Fruit fly (Drosophila melanogaster) whole organism, embryonic: ENCODE data around the gene CG4658.
A peak's percentile ranks its signal among the peaks of the same experiment; 100 is the strongest.

Source experiments
- B-H2 ChIP-seq: fragments of 200-800 bp; sonication (Bioruptor generic); optimal IDR thresholded peaks from 2 replicates; lab custom pipeline; 2018; ENCODE audit warnings: missing biosample characterization, mild to moderate bottlenecking, missing genetic modification characterization
- CG11695 ChIP-seq: fragments of 200-800 bp; sonication (Bioruptor generic); IDR thresholded peaks from 3 replicates; pipeline ENCODE4 v1.3.6; 2022; ENCODE audit warnings: missing biosample characterization, missing genetic modification characterization
- CG12104 ChIP-seq: fragments of 200-800 bp; sonication (Bioruptor generic); optimal IDR thresholded peaks from 3 replicates; lab custom pipeline; 2016; ENCODE audit warnings: missing biosample characterization, missing genetic modification characterization
- CG12155 ChIP-seq: fragments of 200-800 bp; sonication (Bioruptor generic); optimal IDR thresholded peaks from 3 replicates; lab custom pipeline; 2016; ENCODE audit warnings: missing biosample characterization, missing genetic modification characterization
- CG12659 ChIP-seq: fragments of 200-800 bp; sonication (Bioruptor generic); optimal IDR thresholded peaks from 3 replicates; lab custom pipeline; 2017; ENCODE audit warnings: mild to moderate bottlenecking, missing biosample characterization, missing genetic modification reagents, missing genetic modification characterization
- CG14667 ChIP-seq: fragments of 200-800 bp; sonication (Bioruptor generic); IDR thresholded peaks from 2 replicates; pipeline ENCODE4 v1.3.6; 2022; ENCODE audit warnings: missing biosample characterization, missing genetic modification characterization
- CG15073 ChIP-seq: fragments of 200-800 bp; sonication (Bioruptor generic); optimal IDR thresholded peaks from 2 replicates; lab custom pipeline; 2016; ENCODE audit warnings: missing biosample characterization, missing genetic modification characterization
- CG15696 ChIP-seq: fragments of 200-800 bp; sonication (Bioruptor generic); optimal IDR thresholded peaks from 2 replicates; lab custom pipeline; 2019; ENCODE audit warnings: missing biosample characterization, mild to moderate bottlenecking, missing genetic modification characterization, moderate library complexity
- CG17912 ChIP-seq: fragments of 200-800 bp; sonication (Bioruptor generic); optimal IDR thresholded peaks from 2 replicates; lab custom pipeline; 2018; ENCODE audit warnings: missing biosample characterization, mild to moderate bottlenecking, missing genetic modification characterization
- CG18764 ChIP-seq: fragments of 200-800 bp; sonication (Bioruptor generic); optimal IDR thresholded peaks from 3 replicates; lab custom pipeline; 2016; ENCODE audit warnings: missing biosample characterization, missing genetic modification characterization
- CG3847 ChIP-seq: fragments of 200-800 bp; sonication (Bioruptor generic); IDR thresholded peaks from 2 replicates; pipeline ENCODE4 v1.3.6; 2022; ENCODE audit warnings: missing biosample characterization, missing genetic modification characterization
- CG4328 ChIP-seq: fragments of 200-800 bp; sonication (Bioruptor generic); optimal IDR thresholded peaks from 3 replicates; lab custom pipeline; 2017; ENCODE audit warnings: missing biosample characterization, missing genetic modification reagents, missing genetic modification characterization
- CG43689 ChIP-seq: fragments of 200-800 bp; sonication (Bioruptor generic); IDR thresholded peaks from 2 replicates; pipeline ENCODE4 v1.3.6; 2022; ENCODE audit warnings: missing biosample characterization, missing genetic modification characterization
- CG4404 ChIP-seq: fragments of 200-800 bp; sonication (Bioruptor generic); IDR thresholded peaks from 2 replicates; pipeline ENCODE4 v1.3.6; 2022; ENCODE audit warnings: missing biosample characterization, missing genetic modification characterization
- CG4424 ChIP-seq: fragments of 200-800 bp; sonication (Bioruptor generic); optimal IDR thresholded peaks from 3 replicates; lab custom pipeline; 2016; ENCODE audit warnings: missing biosample characterization, missing genetic modification characterization
- CG4854 ChIP-seq: fragments of 200-800 bp; sonication (Bioruptor generic); optimal IDR thresholded peaks from 2 replicates; lab custom pipeline; 2016; ENCODE audit warnings: missing biosample characterization, missing genetic modification characterization, inconsistent platforms
- CG7372 ChIP-seq: fragments of 200-800 bp; sonication (Bioruptor generic); IDR thresholded peaks from 2 replicates; pipeline ENCODE4 v1.3.6; 2022; ENCODE audit warnings: missing biosample characterization, missing genetic modification characterization
- CG7786 ChIP-seq: fragments of 200-800 bp; sonication (Bioruptor generic); optimal IDR thresholded peaks from 2 replicates; lab custom pipeline; 2016; ENCODE audit warnings: missing biosample characterization, missing genetic modification characterization
- CG8924 ChIP-seq: fragments of 200-800 bp; optimal IDR thresholded peaks from 3 replicates; lab custom pipeline; 2019; ENCODE audit warnings: missing biosample characterization, mild to moderate bottlenecking, missing genetic modification characterization, moderate library complexity
- Dad ChIP-seq: fragments of 200-800 bp; sonication (Bioruptor generic); optimal IDR thresholded peaks from 3 replicates; lab custom pipeline; 2016; ENCODE audit warnings: missing biosample characterization, missing genetic modification characterization
- Deaf1 ChIP-seq: fragments of 200-800 bp; optimal IDR thresholded peaks from 3 replicates; lab custom pipeline; 2019; ENCODE audit warnings: missing biosample characterization, mild to moderate bottlenecking, missing genetic modification characterization, moderate library complexity
- Dll ChIP-seq: fragments of 200-800 bp; sonication (Bioruptor generic); IDR thresholded peaks from 4 replicates; pipeline ENCODE4 v1.3.6; 2022; ENCODE audit warnings: missing biosample characterization, missing genetic modification characterization; ENCODE audit not compliant: partially characterized antibody
- Drgx ChIP-seq: fragments of 200-800 bp; sonication (Bioruptor generic); IDR thresholded peaks from 2 replicates; pipeline ENCODE4 v1.3.6; 2022; ENCODE audit warnings: missing biosample characterization, missing genetic modification characterization
- Gug ChIP-seq: fragments of 200-800 bp; sonication (Bioruptor generic); IDR thresholded peaks from 4 replicates; pipeline ENCODE4 v1.3.6; 2022; ENCODE audit warnings: missing biosample characterization, missing genetic modification characterization
- Hr3 ChIP-seq: fragments of 200-800 bp; sonication (Bioruptor generic); optimal IDR thresholded peaks from 3 replicates; lab custom pipeline; 2016; ENCODE audit warnings: missing biosample characterization, missing genetic modification characterization
- Lpt ChIP-seq: fragments of >200 bp; optimal IDR thresholded peaks from 2 replicates; lab custom pipeline; 2018; ENCODE audit warnings: missing biosample characterization, missing genetic modification characterization
- Max ChIP-seq: fragments of 200-800 bp; sonication (Bioruptor generic); optimal IDR thresholded peaks from 2 replicates; lab custom pipeline; 2016; ENCODE audit warnings: missing biosample characterization, mild to moderate bottlenecking, missing genetic modification characterization
- Med ChIP-seq: fragments of 200-800 bp; sonication (Bioruptor generic); peaks from one replicate; lab custom pipeline; 2016; ENCODE audit warnings: missing biosample characterization, missing genetic modification characterization, mild to moderate bottlenecking, inconsistent platforms, moderate library complexity
- Mes4 ChIP-seq: fragments of 200-800 bp; sonication (Bioruptor generic); optimal IDR thresholded peaks from 2 replicates; lab custom pipeline; 2016; ENCODE audit warnings: missing biosample characterization, missing genetic modification characterization
- NK7.1 ChIP-seq: fragments of 200-800 bp; sonication (Bioruptor generic); optimal IDR thresholded peaks from 3 replicates; lab custom pipeline; 2016; ENCODE audit warnings: missing biosample characterization, missing genetic modification characterization
- NfI ChIP-seq: fragments of 200-800 bp; sonication (Bioruptor generic); optimal IDR thresholded peaks from 3 replicates; lab custom pipeline; 2018; ENCODE audit warnings: missing biosample characterization, mild to moderate bottlenecking, missing genetic modification characterization, moderate library complexity
- Rx ChIP-seq: fragments of 200-800 bp; sonication (Bioruptor generic); IDR thresholded peaks from 2 replicates; pipeline ENCODE4 v1.3.6; 2022; ENCODE audit warnings: missing biosample characterization, missing genetic modification characterization
- Sry-δ ChIP-seq: fragments of 200-800 bp; sonication (Bioruptor generic); optimal IDR thresholded peaks from 2 replicates; lab custom pipeline; 2016; ENCODE audit warnings: missing biosample characterization, missing genetic modification characterization
- Tbp ChIP-seq: fragments of >200 bp; optimal IDR thresholded peaks from 2 replicates; lab custom pipeline; 2018; ENCODE audit warnings: missing biosample characterization, missing genetic modification characterization
- ara ChIP-seq: fragments of 200-800 bp; sonication (Bioruptor generic); IDR thresholded peaks from 2 replicates; pipeline ENCODE4 v1.3.6; 2022; ENCODE audit warnings: missing biosample characterization, missing genetic modification characterization
- bcd ChIP-seq: fragments of 200-800 bp; sonication (Bioruptor generic); optimal IDR thresholded peaks from 2 replicates; lab custom pipeline; 2017; ENCODE audit warnings: missing biosample characterization, mild to moderate bottlenecking, missing genetic modification characterization
- btn ChIP-seq: fragments of 200-800 bp; sonication (Bioruptor generic); optimal IDR thresholded peaks from 2 replicates; lab custom pipeline; 2016; ENCODE audit warnings: missing biosample characterization, missing genetic modification characterization
- chinmo ChIP-seq: fragments of 200-800 bp; sonication (Bioruptor generic); IDR thresholded peaks from 4 replicates; pipeline ENCODE4 v1.3.6; 2022; ENCODE audit warnings: missing biosample characterization, missing genetic modification characterization; ENCODE audit not compliant: partially characterized antibody
- cwo ChIP-seq: fragments of 200-800 bp; sonication (Bioruptor generic); optimal IDR thresholded peaks from 3 replicates; lab custom pipeline; 2017; ENCODE audit warnings: missing biosample characterization, missing genetic modification characterization, mild to moderate bottlenecking, moderate library complexity, missing genetic modification reagents
- dm ChIP-seq: fragments of 200-800 bp; sonication (Bioruptor generic); optimal IDR thresholded peaks from 3 replicates; lab custom pipeline; 2016; ENCODE audit warnings: missing biosample characterization, missing genetic modification characterization
- fd64A ChIP-seq: fragments of 200-800 bp; sonication (Bioruptor generic); optimal IDR thresholded peaks from 3 replicates; lab custom pipeline; 2018; ENCODE audit warnings: missing biosample characterization, mild to moderate bottlenecking, missing genetic modification characterization
- fd96Cb ChIP-seq: fragments of 200-800 bp; sonication (Bioruptor generic); optimal IDR thresholded peaks from 2 replicates; lab custom pipeline; 2018; ENCODE audit warnings: missing biosample characterization, mild to moderate bottlenecking, missing genetic modification characterization, moderate library complexity
- nmo ChIP-seq: fragments of 200-800 bp; sonication (Bioruptor generic); optimal IDR thresholded peaks from 2 replicates; lab custom pipeline; 2018; ENCODE audit warnings: missing biosample characterization, mild to moderate bottlenecking, missing genetic modification characterization, moderate library complexity
- pb ChIP-seq: fragments of 200-800 bp; sonication (Bioruptor generic); optimal IDR thresholded peaks from 3 replicates; lab custom pipeline; 2016; ENCODE audit warnings: missing biosample characterization, missing genetic modification characterization
- peb ChIP-seq: fragments of 200-800 bp; sonication (Bioruptor generic); IDR thresholded peaks from 2 replicates; pipeline ENCODE4 v1.3.6; 2022; ENCODE audit warnings: missing biosample characterization, missing genetic modification characterization
- pita ChIP-seq: fragments of 200-800 bp; sonication (Bioruptor generic); optimal IDR thresholded peaks from 2 replicates; lab custom pipeline; 2017; ENCODE audit warnings: missing biosample characterization, mild to moderate bottlenecking, missing genetic modification characterization
- prd ChIP-seq, 3 experiments: fragments of >200 bp in 2 of 3; fragments of 200-800 bp in 1 of 3; sonication (Bioruptor generic) in 1 of 3; optimal IDR thresholded peaks in 2 of 3; IDR thresholded peaks in 1 of 3; 2 replicates in 2 of 3; 3 replicates in 1 of 3; pipeline versions ENCODE4 v1.3.6 to Lab custom; 2017 to 2022; ENCODE audit warnings: missing biosample characterization in 1 of 3, missing genetic modification characterization in 1 of 3
- pzg ChIP-seq: fragments of 200-800 bp; sonication (Bioruptor generic); optimal IDR thresholded peaks from 3 replicates; lab custom pipeline; 2018; ENCODE audit warnings: missing biosample characterization, mild to moderate bottlenecking, missing genetic modification characterization, moderate library complexity
- seq ChIP-seq: fragments of 200-800 bp; sonication (Bioruptor generic); IDR thresholded peaks from 2 replicates; pipeline ENCODE4 v1.3.6; 2022; ENCODE audit warnings: missing biosample characterization, missing genetic modification characterization
- sna ChIP-seq: fragments of 200-800 bp; sonication (Bioruptor generic); IDR thresholded peaks from 2 replicates; pipeline ENCODE4 v1.3.6; 2022; ENCODE audit warnings: missing biosample characterization, missing genetic modification characterization; ENCODE audit not compliant: partially characterized antibody
- wor ChIP-seq: fragments of 200-800 bp; sonication (Bioruptor generic); IDR thresholded peaks from 2 replicates; pipeline ENCODE4 v1.3.6; 2022; ENCODE audit warnings: missing biosample characterization, missing genetic modification characterization
- zfh2 ChIP-seq: fragments of 200-800 bp; sonication (Bioruptor generic); optimal IDR thresholded peaks from 2 replicates; lab custom pipeline; 2016; ENCODE audit warnings: missing biosample characterization, missing genetic modification characterization

Gene CG4658

DNA sequence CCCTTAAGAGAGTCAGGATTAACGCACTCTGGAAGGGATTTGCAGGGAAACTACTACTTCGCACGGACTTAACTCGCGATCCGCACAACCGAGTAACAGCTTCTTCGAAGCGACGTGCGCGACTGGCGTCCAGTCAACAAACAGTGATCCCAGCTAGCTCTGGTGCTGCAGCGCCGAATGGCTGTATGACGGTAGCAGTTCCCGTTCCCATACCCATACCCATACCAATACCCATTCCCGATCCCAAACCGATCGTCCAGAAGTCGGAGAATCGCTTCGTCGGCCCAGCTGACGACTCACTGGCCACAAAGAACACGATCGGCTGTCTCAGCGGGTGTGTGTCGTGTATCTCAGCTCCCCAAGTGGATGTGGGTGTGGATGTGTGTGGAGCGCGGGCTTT is 9.7 kb upstream of the CG4658 start, which contains the start of gene CG5853 (continued):
- TF ChIP-seq Gug (GFP tag; lab: Robert Waterston, UW) = no peak
- no peak for TF ChIP-seq CG7372 (GFP tag; lab: Robert Waterston, UW)
- peak; percentile 63 for TF ChIP-seq B-H2 (GFP tag; lab: Kevin White, UChicago)
- TF ChIP-seq CG43689 (GFP tag; lab: Robert Waterston, UW) = no peak
- no peak for TF ChIP-seq pita
- TF ChIP-seq CG11695 = 0 out of 3 replicates have a peak, but pooled peaks have one; percentile 30
- TF ChIP-seq wor (GFP tag; lab: Robert Waterston, UW) = no peak
- TF ChIP-seq NK7.1 (GFP tag; lab: Kevin White, UChicago) = no peak
- TF ChIP-seq cwo (GFP tag; lab: Kevin White, UChicago) = peak; percentile 19
- TF ChIP-seq zfh2 (GFP tag; lab: Kevin White, UChicago) = no peak
- no peak for TF ChIP-seq NfI (GFP tag; lab: Kevin White, UChicago)
- TF ChIP-seq Dll (GFP tag; lab: Robert Waterston, UW) = no peak
- no peak for TF ChIP-seq CG18764
- TF ChIP-seq CG7786 = no peak
- TF ChIP-seq bcd (GFP tag; lab: Kevin White, UChicago) = no peak
- no peak for TF ChIP-seq Rx
- TF ChIP-seq sna (GFP tag; lab: Robert Waterston, UW) = no peak
- no peak for TF ChIP-seq dm
- no peak for TF ChIP-seq CG3847 (GFP tag; lab: Robert Waterston, UW)
- TF ChIP-seq peb (GFP tag; lab: Robert Waterston, UW) = no peak
- TF ChIP-seq CG17912 (GFP tag; lab: Kevin White, UChicago) = no peak
- no peak for TF ChIP-seq CG12659
- TF ChIP-seq CG4424 = no peak
- TF ChIP-seq CG8924 (tag; lab: Kevin White, UChicago) = no peak
- peak; percentile 36 for TF ChIP-seq Drgx
- TF ChIP-seq CG4404 = no peak
- no peak for TF ChIP-seq nmo
- TF ChIP-seq chinmo (GFP tag; lab: Robert Waterston, UW) = peak; percentile 87; the same call in 3 of the 4 replicates
- TF ChIP-seq CG15696 (tag; lab: Kevin White, UChicago) = no peak
- peak; percentile 11 for TF ChIP-seq pzg (GFP tag; lab: Kevin White, UChicago)
- TF ChIP-seq CG14667 (GFP tag; lab: Robert Waterston, UW) = no peak
- no peak for TF ChIP-seq Sry-δ (GFP tag; lab: Kevin White, UChicago)
- TF ChIP-seq fd64A (GFP tag; lab: Kevin White, UChicago) = no peak
- TF ChIP-seq Deaf1 (tag; lab: Kevin White, UChicago) = peak; percentile 97
- TF ChIP-seq Dad (GFP tag; lab: Kevin White, UChicago) = no peak
- TF ChIP-seq fd96Cb (tag; lab: Kevin White, UChicago) = no peak
- no peak for TF ChIP-seq CG12155 (GFP tag; lab: Kevin White, UChicago)
- no peak for TF ChIP-seq Tbp
- TF ChIP-seq Hr3 (GFP tag; lab: Kevin White, UChicago) = no peak
- TF ChIP-seq Lpt (GFP tag; lab: Kevin White, UChicago) = no peak
- TF ChIP-seq CG12104 = no peak
- no peak for TF ChIP-seq Mes4
- TF ChIP-seq prd (optimal IDR thresholded peaks at IDR 0.05; lab: Kevin White, UChicago) = no peak
- TF ChIP-seq prd (GFP tag; IDR thresholded peaks at IDR 0.05; lab: Robert Waterston, UW) = no peak
- TF ChIP-seq pb (GFP tag; lab: Kevin White, UChicago) = peak; percentile 1
- no peak for TF ChIP-seq seq (GFP tag; lab: Robert Waterston, UW)
- no peak for TF ChIP-seq ara (GFP tag; lab: Robert Waterston, UW)
- TF ChIP-seq Med (GFP tag; lab: Kevin White, UChicago) = peak; percentile 70
- no peak for TF ChIP-seq Max (GFP tag; lab: Kevin White, UChicago)
- TF ChIP-seq CG4854 (GFP tag; lab: Kevin White, UChicago) = no peak
- no peak for TF ChIP-seq CG15073 (GFP tag; lab: Kevin White, UChicago)
- no peak for TF ChIP-seq btn (GFP tag; lab: Kevin White, UChicago)
- no peak for TF ChIP-seq CG4328 (GFP tag; lab: Kevin White, UChicago)
